Fruit fly (Drosophila melanogaster) whole organism, embryonic: ENCODE data around the gene Kr-h2.

ENCODE experiments used
- CG10543 ChIP-seq: fragments of 200-800 bp; sonication (Bioruptor generic); optimal IDR thresholded peaks from 3 replicates; lab custom pipeline; 2017; ENCODE audit warnings: missing biosample characterization, mild to moderate bottlenecking, missing genetic modification characterization, moderate library complexity
- CG10979 ChIP-seq: fragments of 200-800 bp; sonication (Bioruptor generic); optimal IDR thresholded peaks from 2 replicates; lab custom pipeline; 2018; ENCODE audit warnings: missing biosample characterization, mild to moderate bottlenecking, missing genetic modification characterization, moderate library complexity
- CG11560 ChIP-seq: fragments of 200-800 bp; sonication (Bioruptor generic); IDR thresholded peaks from 3 replicates; pipeline ENCODE4 v1.3.6; 2022; ENCODE audit warnings: missing biosample characterization, missing genetic modification characterization
- CG12219 ChIP-seq: fragments of 200-800 bp; sonication (Bioruptor generic); optimal IDR thresholded peaks from 3 replicates; lab custom pipeline; 2018; ENCODE audit warnings: missing biosample characterization, mild to moderate bottlenecking, missing genetic modification characterization
- CG12299 ChIP-seq: fragments of 200-800 bp; sonication (Bioruptor generic); optimal IDR thresholded peaks from 2 replicates; lab custom pipeline; 2018; ENCODE audit warnings: missing biosample characterization, mild to moderate bottlenecking, missing genetic modification characterization
- CG12391 ChIP-seq: fragments of 200-800 bp; sonication (Bioruptor generic); optimal IDR thresholded peaks from 3 replicates; lab custom pipeline; 2018; ENCODE audit warnings: missing biosample characterization, mild to moderate bottlenecking, missing genetic modification characterization, moderate library complexity
- CG13296 ChIP-seq: fragments of 200-800 bp; sonication (Bioruptor generic); optimal IDR thresholded peaks from 3 replicates; lab custom pipeline; 2018; ENCODE audit warnings: missing biosample characterization, mild to moderate bottlenecking, missing genetic modification characterization
- CG16815 ChIP-seq: fragments of 200-800 bp; sonication (Bioruptor generic); optimal IDR thresholded peaks from 3 replicates; lab custom pipeline; 2017; ENCODE audit warnings: missing biosample characterization, mild to moderate bottlenecking, missing genetic modification characterization
- CG17385 ChIP-seq: fragments of 200-800 bp; sonication (Bioruptor generic); optimal IDR thresholded peaks from 3 replicates; lab custom pipeline; 2018; ENCODE audit warnings: missing biosample characterization, mild to moderate bottlenecking, missing genetic modification characterization
- CG2199 ChIP-seq: fragments of 200-800 bp; sonication (Bioruptor generic); IDR thresholded peaks from 3 replicates; pipeline ENCODE4 v1.3.6; 2022; ENCODE audit warnings: missing biosample characterization, missing genetic modification characterization
- CG2712 ChIP-seq: fragments of 200-800 bp; optimal IDR thresholded peaks from 3 replicates; lab custom pipeline; 2019; ENCODE audit warnings: missing biosample characterization, mild to moderate bottlenecking, missing genetic modification characterization, moderate library complexity
- CG2875 ChIP-seq: fragments of 200-800 bp; sonication (Bioruptor generic); optimal IDR thresholded peaks from 2 replicates; lab custom pipeline; 2017; ENCODE audit warnings: missing biosample characterization, mild to moderate bottlenecking, missing genetic modification characterization, missing genetic modification reagents
- CG30020 ChIP-seq: fragments of 200-800 bp; optimal IDR thresholded peaks from 2 replicates; lab custom pipeline; 2019; ENCODE audit warnings: missing biosample characterization, mild to moderate bottlenecking, missing genetic modification characterization, moderate library complexity
- CG3281 ChIP-seq: fragments of 200-800 bp; sonication (Bioruptor generic); optimal IDR thresholded peaks from 3 replicates; lab custom pipeline; 2017; ENCODE audit warnings: missing biosample characterization, mild to moderate bottlenecking, missing genetic modification characterization
- CG3407 ChIP-seq: fragments of 200-800 bp; sonication (Bioruptor generic); optimal IDR thresholded peaks from 2 replicates; lab custom pipeline; 2018; ENCODE audit warnings: missing biosample characterization, mild to moderate bottlenecking, missing genetic modification characterization
- CG34422 ChIP-seq: fragments of 200-800 bp; sonication (Bioruptor generic); IDR thresholded peaks from 3 replicates; pipeline ENCODE4 v1.3.6; 2022; ENCODE audit warnings: missing biosample characterization, missing genetic modification characterization
- CG4360 ChIP-seq: fragments of 200-800 bp; sonication (Bioruptor generic); IDR thresholded peaks from 2 replicates; pipeline ENCODE4 v1.3.6; 2022; ENCODE audit warnings: missing biosample characterization, missing genetic modification characterization
- CG4617 ChIP-seq: fragments of 200-800 bp; sonication (Bioruptor generic); optimal IDR thresholded peaks from 3 replicates; lab custom pipeline; 2016; ENCODE audit warnings: missing biosample characterization, missing genetic modification characterization, borderline replicate concordance
- CG6689 ChIP-seq: fragments of 200-800 bp; sonication (Bioruptor generic); IDR thresholded peaks from 2 replicates; pipeline ENCODE4 v1.3.6; 2022; ENCODE audit warnings: missing biosample characterization, missing genetic modification characterization
- CG7556 ChIP-seq: fragments of 200-800 bp; sonication (Bioruptor generic); optimal IDR thresholded peaks from 2 replicates; lab custom pipeline; 2017; ENCODE audit warnings: missing biosample characterization, mild to moderate bottlenecking, missing genetic modification characterization
- CG9932 ChIP-seq: fragments of 200-800 bp; sonication (Bioruptor generic); IDR thresholded peaks from 2 replicates; pipeline ENCODE4 v1.3.6; 2022; ENCODE audit warnings: missing biosample characterization, missing genetic modification characterization
- Elba2 ChIP-seq: fragments of 200-800 bp; sonication (Bioruptor generic); optimal IDR thresholded peaks from 3 replicates; lab custom pipeline; 2016; ENCODE audit warnings: missing biosample characterization, missing genetic modification characterization
- Ets97D ChIP-seq: fragments of 200-800 bp; sonication (Bioruptor generic); optimal IDR thresholded peaks from 3 replicates; lab custom pipeline; 2016; ENCODE audit warnings: missing biosample characterization, missing genetic modification characterization
- HHEX ChIP-seq: fragments of 200-800 bp; sonication (Bioruptor generic); optimal IDR thresholded peaks from 3 replicates; lab custom pipeline; 2017; ENCODE audit warnings: missing biosample characterization, mild to moderate bottlenecking, missing genetic modification characterization, missing genetic modification reagents
- Lpt ChIP-seq: fragments of >200 bp; optimal IDR thresholded peaks from 2 replicates; lab custom pipeline; 2018; ENCODE audit warnings: missing biosample characterization, missing genetic modification characterization
- Mad ChIP-seq: fragments of 200-800 bp; sonication (Bioruptor generic); optimal IDR thresholded peaks from 2 replicates; lab custom pipeline; 2016; ENCODE audit warnings: missing biosample characterization, missing genetic modification characterization
- Nf-YB ChIP-seq: fragments of 200-800 bp; sonication (Bioruptor generic); optimal IDR thresholded peaks from 3 replicates; lab custom pipeline; 2019; ENCODE audit warnings: missing biosample characterization, mild to moderate bottlenecking, missing genetic modification characterization, moderate library complexity
- Ravus ChIP-seq: fragments of 200-800 bp; sonication (Bioruptor generic); IDR thresholded peaks from 2 replicates; pipeline ENCODE4 v1.3.6; 2022; ENCODE audit warnings: missing biosample characterization, missing genetic modification characterization
- Side ChIP-seq: fragments of 200-800 bp; sonication (Bioruptor generic); optimal IDR thresholded peaks from 2 replicates; lab custom pipeline; 2016; ENCODE audit warnings: missing biosample characterization, missing genetic modification characterization
- Six4 ChIP-seq: fragments of 200-800 bp; sonication (Bioruptor generic); optimal IDR thresholded peaks from 2 replicates; lab custom pipeline; 2016; ENCODE audit warnings: missing biosample characterization, missing genetic modification characterization
- ap ChIP-seq: fragments of 200-800 bp; sonication (Bioruptor generic); IDR thresholded peaks from 2 replicates; pipeline ENCODE4 v1.3.6; 2022; ENCODE audit warnings: missing biosample characterization, missing genetic modification characterization
- ase ChIP-seq: fragments of 200-800 bp; sonication (Bioruptor generic); IDR thresholded peaks from 3 replicates; pipeline ENCODE4 v1.3.6; 2022; ENCODE audit warnings: missing biosample characterization, missing genetic modification characterization
- cad ChIP-seq: fragments of >200 bp; optimal IDR thresholded peaks from 2 replicates; lab custom pipeline; 2017; ENCODE audit warnings: missing biosample characterization, missing genetic modification characterization
- cg ChIP-seq: fragments of 200-800 bp; sonication (Bioruptor generic); optimal IDR thresholded peaks from 3 replicates; lab custom pipeline; 2019; ENCODE audit warnings: missing biosample characterization, mild to moderate bottlenecking, missing genetic modification characterization, moderate library complexity
- chm ChIP-seq: fragments of 200-800 bp; sonication (Bioruptor generic); IDR thresholded peaks from 2 replicates; pipeline ENCODE4 v1.3.6; 2022; ENCODE audit warnings: missing biosample characterization, missing genetic modification characterization
- cwo ChIP-seq: fragments of 200-800 bp; sonication (Bioruptor generic); optimal IDR thresholded peaks from 3 replicates; lab custom pipeline; 2017; ENCODE audit warnings: missing biosample characterization, missing genetic modification characterization, mild to moderate bottlenecking, moderate library complexity, missing genetic modification reagents
- da ChIP-seq: fragments of 200-800 bp; sonication (Bioruptor generic); optimal IDR thresholded peaks from 2 replicates; lab custom pipeline; 2016; ENCODE audit warnings: missing biosample characterization, missing genetic modification characterization
- dmrt99B ChIP-seq: fragments of 200-800 bp; sonication (Bioruptor generic); optimal IDR thresholded peaks from 2 replicates; lab custom pipeline; 2018; ENCODE audit warnings: missing biosample characterization, mild to moderate bottlenecking, missing genetic modification characterization, moderate library complexity
- emc ChIP-seq: fragments of 200-800 bp; sonication (Bioruptor generic); optimal IDR thresholded peaks from 2 replicates; lab custom pipeline; 2016; ENCODE audit warnings: missing biosample characterization, missing genetic modification characterization
- esg ChIP-seq: fragments of 200-800 bp; sonication (Bioruptor generic); conservative IDR thresholded peaks from 2 replicates; pipeline ENCODE4 v1.3.6; 2022; ENCODE audit warnings: missing biosample characterization, missing genetic modification characterization
- fru ChIP-seq: fragments of >200 bp; optimal IDR thresholded peaks from 2 replicates; lab custom pipeline; 2017
- maf-S ChIP-seq: fragments of 200-800 bp; sonication (Bioruptor generic); optimal IDR thresholded peaks from 2 replicates; lab custom pipeline; 2016; ENCODE audit warnings: missing biosample characterization, missing genetic modification characterization
- prd ChIP-seq, 3 experiments: fragments of >200 bp in 2 of 3; fragments of 200-800 bp in 1 of 3; sonication (Bioruptor generic) in 1 of 3; optimal IDR thresholded peaks in 2 of 3; IDR thresholded peaks in 1 of 3; 2 replicates in 2 of 3; 3 replicates in 1 of 3; pipeline versions ENCODE4 v1.3.6 to Lab custom; 2017 to 2022; ENCODE audit warnings: missing biosample characterization in 1 of 3, missing genetic modification characterization in 1 of 3
- ro ChIP-seq: fragments of 200-800 bp; sonication (Bioruptor generic); IDR thresholded peaks from 2 replicates; pipeline ENCODE4 v1.3.6; 2022; ENCODE audit warnings: missing biosample characterization, missing genetic modification characterization
- seq ChIP-seq: fragments of 200-800 bp; sonication (Bioruptor generic); IDR thresholded peaks from 2 replicates; pipeline ENCODE4 v1.3.6; 2022; ENCODE audit warnings: missing biosample characterization, missing genetic modification characterization
- sima ChIP-seq: fragments of 200-800 bp; sonication (Bioruptor generic); optimal IDR thresholded peaks from 2 replicates; lab custom pipeline; 2016; ENCODE audit warnings: missing biosample characterization, missing genetic modification characterization
- slp2 ChIP-seq: fragments of 200-800 bp; sonication (Bioruptor generic); optimal IDR thresholded peaks from 2 replicates; lab custom pipeline; 2016; ENCODE audit warnings: missing biosample characterization, missing genetic modification characterization
- unpg ChIP-seq: fragments of 200-800 bp; sonication (Bioruptor generic); optimal IDR thresholded peaks from 3 replicates; lab custom pipeline; 2018; ENCODE audit warnings: missing biosample characterization, mild to moderate bottlenecking, missing genetic modification characterization, moderate library complexity
- vnd ChIP-seq: fragments of 200-800 bp; sonication (Bioruptor generic); IDR thresholded peaks from 3 replicates; pipeline ENCODE4 v1.3.6; 2022; ENCODE audit warnings: missing biosample characterization, missing genetic modification characterization; ENCODE audit not compliant: partially characterized antibody

Kr-h2 gene

dm6 chr2L:6076829-6077364, 6.1 kb downstream of the Kr-h2 start (continued):
- TF ChIP-seq CG34422 (GFP tag; lab: Robert Waterston, UW) (no peak), unpg (GFP tag; lab: Kevin White, UChicago) (no peak), CG12391 (tag; lab: Kevin White, UChicago) (no peak), seq (GFP tag; lab: Robert Waterston, UW) (peak; percentile 65; the same call in 1 of the 2 replicates), dmrt99B (tag; lab: Kevin White, UChicago) (no peak), chm (GFP tag; lab: Robert Waterston, UW) (no peak), ap (GFP tag; lab: Robert Waterston, UW) (no peak), Side (GFP tag; lab: Kevin White, UChicago) (no peak), CG4617 (GFP tag; lab: Kevin White, UChicago) (no peak), CG2712 (tag; lab: Kevin White, UChicago) (no peak), CG3407 (GFP tag; lab: Kevin White, UChicago) (no peak), sima (no peak), esg (no peak)

- TF ChIP-seq cad (GFP tag; lab: Kevin White, UChicago) (no peak), slp2 (GFP tag; lab: Kevin White, UChicago) (no peak), CG12299 (no peak), CG10979 (tag; lab: Kevin White, UChicago) (no peak), ro (no peak), CG6689 (no peak), prd (optimal IDR thresholded peaks at IDR 0.05; lab: Kevin White, UChicago) (no peak), prd (GFP tag; IDR thresholded peaks at IDR 0.05; lab: Robert Waterston, UW) (no peak), CG30020 (tag; lab: Kevin White, UChicago) (no peak), CG2199 (no peak), da (GFP tag; lab: Kevin White, UChicago) (no peak), CG12219 (GFP tag; lab: Kevin White, UChicago) (no peak), maf-S (no peak), CG13296 (GFP tag; lab: Kevin White, UChicago) (no peak), CG11560 (tag; lab: Robert Waterston, UW) (no peak), Six4 (GFP tag; lab: Kevin White, UChicago) (no peak), CG9932 (GFP tag; lab: Robert Waterston, UW) (no peak), CG3281 (no peak), CG7556 (GFP tag; lab: Kevin White, UChicago) (no peak), HHEX (GFP tag; lab: Kevin White, UChicago) (no peak)
- TF ChIP-seq, all 482 proteins: peak for 0
These were observed 6.8 kb downstream of the Kr-h2 start for dm6 chr2L:6077632-6078031.

- TF ChIP-seq ase (GFP tag; lab: Robert Waterston, UW) (no peak), cwo (GFP tag; lab: Kevin White, UChicago) (peak; percentile 98), CG2875 (GFP tag; lab: Kevin White, UChicago) (peak; percentile 11), CG4360 (GFP tag; lab: Robert Waterston, UW) (peak; percentile 59; the same call in 1 of the 2 replicates), Nf-YB (GFP tag; lab: Kevin White, UChicago) (peak; percentile 31), Lpt (GFP tag; lab: Kevin White, UChicago) (peak; percentile 92), prd (optimal IDR thresholded peaks at IDR 0.05; lab: Kevin White, UChicago) (no peak), prd (GFP tag; IDR thresholded peaks at IDR 0.05; lab: Robert Waterston, UW) (peak; percentile 18; the same call in 1 of the 3 replicates), Mad (GFP tag; lab: Kevin White, UChicago) (no peak), cg (peak; percentile 82), CG16815 (GFP tag; lab: Kevin White, UChicago) (no peak), CG2712 (tag; lab: Kevin White, UChicago) (peak; percentile 17), emc (GFP tag; lab: Kevin White, UChicago) (no peak), Elba2 (GFP tag; lab: Kevin White, UChicago) (peak; percentile 73), Ravus (GFP tag; lab: Robert Waterston, UW) (no peak), Ets97D (GFP tag; lab: Kevin White, UChicago) (peak; percentile 6), CG10543 (GFP tag; lab: Kevin White, UChicago) (peak; percentile 15), vnd (GFP tag; lab: Robert Waterston, UW) (no peak), CG17385 (GFP tag; lab: Kevin White, UChicago) (peak; percentile 79), fru (peak; percentile 27)
These were observed 8.1 kb downstream of the Kr-h2 start for dm6 chr2L:6078757-6079351.
